Worm (Caenorhabditis elegans) whole organism, L4 larva: Measurements from ENCODE around the gene parp-2.

ENCODE experiments used
- F10B5.3 ChIP-seq: sonication (generic microtip); optimal IDR thresholded peaks from 2 replicates; lab custom pipeline; 2016; ENCODE audit warnings: mild to moderate bottlenecking, missing genetic modification characterization, missing compliant biosample characterization
- F44E2.7 ChIP-seq: fragments of 200-800 bp; sonication (Bioruptor generic); IDR thresholded peaks from 2 replicates; pipeline ENCODE4 v2.1.2; 2022; ENCODE audit warnings: missing genetic modification characterization, missing compliant biosample characterization
- F49E8.2 ChIP-seq: sonication (generic microtip); optimal IDR thresholded peaks from 2 replicates; lab custom pipeline; 2016; ENCODE audit warnings: missing compliant biosample characterization, mild to moderate bottlenecking, missing genetic modification characterization, borderline replicate concordance
- T20F7.1 ChIP-seq: fragments of 200-800 bp; sonication (Bioruptor generic); optimal IDR thresholded peaks from 2 replicates; lab custom pipeline; 2018; ENCODE audit warnings: mild to moderate bottlenecking, missing genetic modification characterization, missing compliant biosample characterization
- T26A8.4 ChIP-seq: fragments of 200-800 bp; sonication (Bioruptor generic); IDR thresholded peaks from 2 replicates; pipeline ENCODE4 v1.3.6; 2022; ENCODE audit warnings: missing genetic modification characterization, missing compliant biosample characterization
- Y105C5A.15 ChIP-seq: fragments of 200-800 bp; sonication (Bioruptor generic); IDR thresholded peaks from 2 replicates; pipeline ENCODE4 v1.3.6; 2022; ENCODE audit warnings: missing genetic modification characterization, missing compliant biosample characterization
- Y48G9A.11 ChIP-seq: fragments of 200-800 bp; sonication (Bioruptor generic); IDR thresholded peaks from 2 replicates; pipeline ENCODE4 v1.3.6; 2022; ENCODE audit warnings: missing genetic modification reagents, missing genetic modification characterization, missing compliant biosample characterization
- Y75B8A.6 ChIP-seq: fragments of 200-800 bp; sonication (Bioruptor generic); IDR thresholded peaks from 2 replicates; pipeline ENCODE4 v1.3.6; 2022; ENCODE audit warnings: missing genetic modification reagents, missing genetic modification characterization, missing compliant biosample characterization
- ZK337.2 ChIP-seq: fragments of 200-800 bp; sonication (Bioruptor generic); IDR thresholded peaks from 2 replicates; pipeline ENCODE4 v1.3.6; 2022; ENCODE audit warnings: missing genetic modification reagents, missing genetic modification characterization, missing compliant biosample characterization
- ama-1 ChIP-seq: fragments of 150-350 bp; optimal IDR thresholded peaks from 2 replicates; lab custom pipeline; 2014; ENCODE audit warnings: inconsistent platforms, mixed read lengths
- attf-4 ChIP-seq: sonication (generic microtip); optimal IDR thresholded peaks from 3 replicates; lab custom pipeline; 2017; ENCODE audit warnings: missing biosample characterization, missing genetic modification characterization
- ceh-20 ChIP-seq: fragments of 200-800 bp; sonication (Bioruptor generic); IDR thresholded peaks from 2 replicates; pipeline ENCODE4 v1.3.6; 2022; ENCODE audit warnings: missing genetic modification reagents, missing genetic modification characterization, missing compliant biosample characterization
- daf-16 ChIP-seq, 3 experiments: sonication (generic microtip); optimal IDR thresholded peaks; 2 replicates each; lab custom pipeline; 2016 to 2017; ENCODE audit warnings: missing genetic modification characterization in 3 of 3, missing genetic modification reagents in 3 of 3, mild to moderate bottlenecking in 2 of 3, missing compliant biosample characterization in 2 of 3, missing biosample characterization in 1 of 3, moderate library complexity in 1 of 3
- daf-8 ChIP-seq: fragments of 200-800 bp; sonication (Bioruptor generic); IDR thresholded peaks from 2 replicates; pipeline ENCODE4 v1.3.6; 2022; ENCODE audit warnings: missing genetic modification characterization, missing compliant biosample characterization
- dmd-6 ChIP-seq: fragments of 200-800 bp; sonication (Bioruptor generic); IDR thresholded peaks from 2 replicates; pipeline ENCODE4 v1.3.6; 2022; ENCODE audit warnings: missing genetic modification reagents, missing genetic modification characterization, missing compliant biosample characterization
- dmd-8 ChIP-seq: fragments of 200-800 bp; sonication (Bioruptor generic); IDR thresholded peaks from 2 replicates; pipeline ENCODE4 v1.3.6; 2022; ENCODE audit warnings: missing genetic modification characterization, missing compliant biosample characterization
- duxl-1 ChIP-seq: sonication (generic microtip); optimal IDR thresholded peaks from 2 replicates; lab custom pipeline; 2016; ENCODE audit warnings: mild to moderate bottlenecking, missing genetic modification characterization, moderate library complexity, missing compliant biosample characterization; ENCODE audit not compliant: poor library complexity
- dve-1 ChIP-seq: sonication (generic microtip); optimal IDR thresholded peaks from 2 replicates; lab custom pipeline; 2017; ENCODE audit warnings: antibody characterized with exemption, mild to moderate bottlenecking, missing genetic modification characterization, missing compliant biosample characterization; ENCODE audit not compliant: insufficient read depth
- gei-8 ChIP-seq: fragments of 200-800 bp; sonication (Bioruptor generic); optimal IDR thresholded peaks from 2 replicates; lab custom pipeline; 2018; ENCODE audit warnings: mild to moderate bottlenecking, missing genetic modification characterization, missing compliant biosample characterization
- hlh-11 ChIP-seq: fragments of 200-800 bp; sonication (Bioruptor generic); optimal IDR thresholded peaks from 2 replicates; lab custom pipeline; 2018; ENCODE audit warnings: mild to moderate bottlenecking, missing genetic modification characterization, missing compliant biosample characterization
- hlh-30 ChIP-seq: sonication (generic microtip); optimal IDR thresholded peaks from 2 replicates; lab custom pipeline; 2017; ENCODE audit warnings: antibody characterized with exemption, mild to moderate bottlenecking, missing genetic modification characterization, missing compliant biosample characterization; ENCODE audit not compliant: insufficient read depth
- hmg-1.1 ChIP-seq: fragments of 200-800 bp; sonication (Bioruptor generic); IDR thresholded peaks from 2 replicates; pipeline ENCODE4 v1.3.6; 2022; ENCODE audit warnings: missing genetic modification reagents, missing genetic modification characterization, missing compliant biosample characterization
- jun-1 ChIP-seq: fragments of 150-350 bp; optimal IDR thresholded peaks from 2 replicates; lab custom pipeline; 2014; ENCODE audit warnings: missing biosample characterization, missing genetic modification reagents, missing genetic modification characterization
- lin-29 ChIP-seq: fragments of 200-800 bp; sonication (Bioruptor generic); IDR thresholded peaks from 2 replicates; pipeline ENCODE4 v1.3.6; 2022; ENCODE audit warnings: missing genetic modification reagents, missing genetic modification characterization, missing compliant biosample characterization
- lsy-2 ChIP-seq, 2 experiments: fragments of 150-350 bp in 1 of 2; sonication (generic microtip) in 1 of 2; optimal IDR thresholded peaks; 2 replicates each; lab custom pipeline; 2014 to 2017; ENCODE audit warnings: missing biosample characterization in 2 of 2, missing genetic modification characterization in 2 of 2
- mdl-1 ChIP-seq, 2 experiments: fragments of 150-350 bp in 1 of 2; sonication (generic microtip) in 1 of 2; optimal IDR thresholded peaks; 2 replicates each; lab custom pipeline; 2014 to 2017; ENCODE audit warnings: missing biosample characterization in 2 of 2, missing genetic modification characterization in 2 of 2
- mep-1 ChIP-seq: fragments of 150-350 bp; sonication (generic microtip); optimal IDR thresholded peaks from 3 replicates; lab custom pipeline; 2014; ENCODE audit warnings: missing biosample characterization, missing genetic modification characterization
- mes-2 ChIP-seq: sonication (generic microtip); optimal IDR thresholded peaks from 2 replicates; lab custom pipeline; 2016; ENCODE audit warnings: missing genotype, mild to moderate bottlenecking, missing genetic modification characterization, missing compliant biosample characterization; ENCODE audit not compliant: poor library complexity, severe bottlenecking
- mxl-3 ChIP-seq: fragments of 200-800 bp; sonication (Bioruptor generic); optimal IDR thresholded peaks from 2 replicates; lab custom pipeline; 2018; ENCODE audit warnings: mild to moderate bottlenecking, missing genetic modification characterization, missing compliant biosample characterization
- nhr-102 ChIP-seq: sonication (generic microtip); optimal IDR thresholded peaks from 2 replicates; lab custom pipeline; 2016; ENCODE audit warnings: mild to moderate bottlenecking, missing genetic modification characterization, moderate library complexity, missing compliant biosample characterization
- nhr-111 ChIP-seq: fragments of 200-800 bp; sonication (Bioruptor generic); optimal IDR thresholded peaks from 2 replicates; lab custom pipeline; 2018; ENCODE audit warnings: mild to moderate bottlenecking, missing genetic modification characterization, missing compliant biosample characterization
- nhr-25 ChIP-seq: sonication (generic microtip); optimal IDR thresholded peaks from 2 replicates; lab custom pipeline; 2017; ENCODE audit warnings: missing genetic modification characterization, mild to moderate bottlenecking, missing compliant biosample characterization, antibody characterized with exemption, moderate library complexity, borderline replicate concordance; ENCODE audit not compliant: insufficient read depth
- nhr-28 ChIP-seq: fragments of 150-350 bp; optimal IDR thresholded peaks from 2 replicates; lab custom pipeline; 2014; ENCODE audit warnings: missing biosample characterization, missing genetic modification characterization
- nhr-41 ChIP-seq: fragments of 200-800 bp; sonication (Bioruptor generic); IDR thresholded peaks from 2 replicates; pipeline ENCODE4 v1.3.6; 2022; ENCODE audit warnings: missing genetic modification reagents, missing genetic modification characterization, missing compliant biosample characterization
- nhr-76 ChIP-seq: fragments of 150-350 bp; optimal IDR thresholded peaks from 2 replicates; lab custom pipeline; 2014; ENCODE audit warnings: missing biosample characterization, missing genetic modification characterization
- php-3 ChIP-seq: fragments of 200-800 bp; sonication (Bioruptor generic); IDR thresholded peaks from 2 replicates; pipeline ENCODE4 v1.3.6; 2022; ENCODE audit warnings: missing genetic modification reagents, missing genetic modification characterization, missing compliant biosample characterization
- rbr-2 ChIP-seq: sonication (generic microtip); optimal IDR thresholded peaks from 2 replicates; lab custom pipeline; 2016; ENCODE audit warnings: missing genotype, missing genetic modification characterization, missing compliant biosample characterization
- saeg-2 ChIP-seq: fragments of 200-800 bp; sonication (Bioruptor generic); IDR thresholded peaks from 2 replicates; pipeline ENCODE4 v1.3.6; 2022; ENCODE audit warnings: missing genetic modification reagents, missing genetic modification characterization, missing compliant biosample characterization
- skn-1 ChIP-seq: fragments of 150-350 bp; optimal IDR thresholded peaks from 2 replicates; lab custom pipeline; 2014; ENCODE audit warnings: missing biosample characterization, missing genetic modification characterization
- snpc-1.2 ChIP-seq: fragments of 200-800 bp; sonication (Bioruptor generic); IDR thresholded peaks from 2 replicates; pipeline ENCODE4 v1.3.6; 2022; ENCODE audit warnings: missing genetic modification reagents, missing genetic modification characterization, missing compliant biosample characterization
- spr-1 ChIP-seq: sonication (generic microtip); optimal IDR thresholded peaks from 2 replicates; lab custom pipeline; 2016; ENCODE audit warnings: mild to moderate bottlenecking, missing genetic modification characterization, missing compliant biosample characterization
- spr-3 ChIP-seq: fragments of 200-800 bp; sonication (Bioruptor generic); optimal IDR thresholded peaks from 2 replicates; lab custom pipeline; 2018; ENCODE audit warnings: mild to moderate bottlenecking, missing genetic modification characterization, missing compliant biosample characterization
- tag-97 ChIP-seq: fragments of 200-800 bp; sonication (Bioruptor generic); IDR thresholded peaks from 2 replicates; pipeline ENCODE4 v1.3.6; 2022; ENCODE audit warnings: missing genetic modification characterization, missing compliant biosample characterization
- vab-7 ChIP-seq: fragments of 200-800 bp; sonication (Bioruptor generic); IDR thresholded peaks from 2 replicates; pipeline ENCODE4 v1.3.6; 2022; ENCODE audit warnings: missing genetic modification reagents, missing genetic modification characterization, missing compliant biosample characterization
- zfp-2 ChIP-seq: sonication (generic microtip); optimal IDR thresholded peaks from 2 replicates; lab custom pipeline; 2016; ENCODE audit warnings: mild to moderate bottlenecking, missing genetic modification characterization, missing compliant biosample characterization
- zfp-3 ChIP-seq: fragments of 200-800 bp; sonication (Bioruptor generic); conservative IDR thresholded peaks from 2 replicates; pipeline ENCODE4 v1.3.6; 2022; ENCODE audit warnings: missing genetic modification reagents, missing genetic modification characterization, missing compliant biosample characterization
- zip-2 ChIP-seq: fragments of 150-350 bp; optimal IDR thresholded peaks from 2 replicates; lab custom pipeline; 2014; ENCODE audit warnings: missing biosample characterization, missing genetic modification characterization
- ztf-7 ChIP-seq: fragments of 150-350 bp; optimal IDR thresholded peaks from 2 replicates; lab custom pipeline; 2014; ENCODE audit warnings: missing biosample characterization, missing genetic modification characterization

The parp-2 gene

ce11 chrII:9559929-9560328 is 32.9 kb upstream of the parp-2 start, which contains the start of gene F35H8.4:
Gene F35H8.4, minus strand, starts transcription at chrII:9560029.
- TF ChIP-seq skn-1 (tag; lab: Kevin White, UChicago) (no peak), lsy-2 (tag; optimal IDR thresholded peaks at IDR 0.05; lab: Kevin White, UChicago) (peak in 1 of 2 experiments; percentile 2)

ce11 chrII:9560895-9561294 is 31.9 kb upstream of the parp-2 start:
- no peak for TF ChIP-seq nhr-111
- TF ChIP-seq mep-1 (tag; lab: Kevin White, UChicago): peak; percentile 15
- no peak for TF ChIP-seq F10B5.3 (tag; lab: Kevin White, UChicago)
- no peak for TF ChIP-seq Y48G9A.11 (GFP tag; lab: Robert Waterston, UW)
- TF ChIP-seq F49E8.2 (tag; lab: Kevin White, UChicago): no peak
- no peak for TF ChIP-seq attf-4 (tag; lab: Kevin White, UChicago)
- TF ChIP-seq lin-29 (GFP tag; lab: Robert Waterston, UW): no peak
- no peak for TF ChIP-seq T26A8.4
- TF ChIP-seq nhr-41 (GFP tag; lab: Robert Waterston, UW): no peak
- TF ChIP-seq nhr-28 (tag; lab: Kevin White, UChicago): peak; percentile 64
- TF ChIP-seq spr-3 (GFP tag; lab: Kevin White, UChicago): no peak
- TF ChIP-seq snpc-1.2 (GFP tag; lab: Robert Waterston, UW): no peak
- peak; percentile 6 for TF ChIP-seq T20F7.1 (GFP tag; lab: Kevin White, UChicago)
- no peak for TF ChIP-seq duxl-1 (tag; lab: Kevin White, UChicago)
- TF ChIP-seq zfp-3 (GFP tag; lab: Robert Waterston, UW): no peak
- TF ChIP-seq zip-2 (tag; lab: Kevin White, UChicago): no peak
- no peak for TF ChIP-seq mxl-3 (GFP tag; lab: Kevin White, UChicago)
- no peak for TF ChIP-seq hmg-1.1
- no peak for TF ChIP-seq rbr-2 (tag; lab: Kevin White, UChicago)
- TF ChIP-seq mdl-1 (tag; optimal IDR thresholded peaks at IDR 0.05; lab: Kevin White, UChicago): no peak
- TF ChIP-seq Y75B8A.6: no peak
- TF ChIP-seq mes-2 (tag; lab: Kevin White, UChicago): no peak
- no peak for TF ChIP-seq jun-1 (tag; lab: Kevin White, UChicago)
- TF ChIP-seq tag-97: no peak
- TF ChIP-seq gei-8: no peak
- TF ChIP-seq daf-8 (GFP tag; lab: Robert Waterston, UW): no peak
- no peak for TF ChIP-seq php-3 (GFP tag; lab: Robert Waterston, UW)
- no peak for TF ChIP-seq vab-7 (GFP tag; lab: Robert Waterston, UW)
- TF ChIP-seq zfp-2 (tag; lab: Kevin White, UChicago): no peak
- TF ChIP-seq ZK337.2 (GFP tag; lab: Robert Waterston, UW): no peak
- TF ChIP-seq spr-1 (tag; lab: Kevin White, UChicago): no peak
- no peak for TF ChIP-seq nhr-76 (tag; lab: Kevin White, UChicago)
- peak; percentile 15 for TF ChIP-seq hlh-11
- TF ChIP-seq nhr-25 (tag; lab: Kevin White, UChicago): peak; percentile 37
- TF ChIP-seq ama-1 (lab: Kevin White, UChicago): no peak
- peak; percentile 42 for TF ChIP-seq hlh-30
- TF ChIP-seq lsy-2 (tag; optimal IDR thresholded peaks at IDR 0.05; lab: Kevin White, UChicago): peak in 1 of 2 experiments; percentile 3
- TF ChIP-seq daf-16 (GFP tag; optimal IDR thresholded peaks at IDR 0.05; lab: Kevin White, UChicago): no peak
- TF ChIP-seq daf-16 (tag; optimal IDR thresholded peaks at IDR 0.05; lab: Kevin White, UChicago): no peak
- TF ChIP-seq dve-1 (tag; lab: Kevin White, UChicago): peak; percentile 5
- no peak for TF ChIP-seq dmd-8
- no peak for TF ChIP-seq ztf-7 (tag; lab: Kevin White, UChicago)
- 0 out of 2 replicates have a peak, but pooled peaks have one; percentile 6 for TF ChIP-seq dmd-6 (GFP tag; lab: Robert Waterston, UW)
- TF ChIP-seq ceh-20 (GFP tag; lab: Robert Waterston, UW): no peak
- no peak for TF ChIP-seq nhr-102 (tag; lab: Kevin White, UChicago)
- no peak for TF ChIP-seq F44E2.7 (GFP tag; lab: Robert Waterston, UW)
- no peak for TF ChIP-seq saeg-2 (GFP tag; lab: Robert Waterston, UW)
- TF ChIP-seq Y105C5A.15 (GFP tag; lab: Robert Waterston, UW): no peak
